Worm (Caenorhabditis elegans) whole organism, L2 larva: ENCODE measurements around the gene nasp-1.

Experiments used
- F13H6.1 ChIP-seq: sonication (generic microtip); optimal IDR thresholded peaks from 2 replicates; lab custom pipeline; 2016; ENCODE audit warnings: missing genetic modification characterization, missing compliant biosample characterization
- aly-2 ChIP-seq: fragments of 150-350 bp; optimal IDR thresholded peaks from 2 replicates; lab custom pipeline; 2014; ENCODE audit warnings: missing biosample characterization, missing genetic modification characterization

- no peak for TF ChIP-seq aly-2 (tag; lab: Kevin White, UChicago)
- TF ChIP-seq F13H6.1, result peak; percentile 15
Measured at ce11 chrII:11132542-11132941, 26.1 kb downstream of the nasp-1 start, which contains the start of gene F40F8.11.
